Worm (Caenorhabditis elegans) whole organism, L4/young adult: ENCODE data around the gene gpr-1.
A peak's percentile ranks its signal among the peaks of the same experiment; 100 is the strongest.

Experiments
- W03F9.2 ChIP-seq: fragments of 150-350 bp; optimal IDR thresholded peaks from 2 replicates; lab custom pipeline; 2014; ENCODE audit warnings: missing biosample characterization, missing genetic modification characterization
- dao-5 ChIP-seq: sonication (generic microtip); optimal IDR thresholded peaks from 2 replicates; lab custom pipeline; 2016; ENCODE audit warnings: missing genotype, missing genetic modification characterization, moderate library complexity, missing compliant biosample characterization
- him-1 ChIP-seq: sonication (generic microtip); optimal IDR thresholded peaks from 2 replicates; lab custom pipeline; 2016; ENCODE audit warnings: missing genotype, missing genetic modification reagents, missing genetic modification characterization, missing compliant biosample characterization

Gene gpr-1

ce11 chrIII:8643639-8644038, 14.9 kb downstream of the gpr-1 start, which contains the start of gene twk-7:
twk-7 (minus strand) TSS chrIII:8643739.
- no peak for TF ChIP-seq him-1 (tag; lab: Kevin White, UChicago)
- no peak for TF ChIP-seq dao-5 (tag; lab: Kevin White, UChicago)
- no peak for TF ChIP-seq W03F9.2 (tag; lab: Kevin White, UChicago)

- no peak for TF ChIP-seq W03F9.2 (tag; lab: Kevin White, UChicago)
Measured at ce11 chrIII:8646021-8646420, 17.3 kb downstream of the gpr-1 start.

DNA sequence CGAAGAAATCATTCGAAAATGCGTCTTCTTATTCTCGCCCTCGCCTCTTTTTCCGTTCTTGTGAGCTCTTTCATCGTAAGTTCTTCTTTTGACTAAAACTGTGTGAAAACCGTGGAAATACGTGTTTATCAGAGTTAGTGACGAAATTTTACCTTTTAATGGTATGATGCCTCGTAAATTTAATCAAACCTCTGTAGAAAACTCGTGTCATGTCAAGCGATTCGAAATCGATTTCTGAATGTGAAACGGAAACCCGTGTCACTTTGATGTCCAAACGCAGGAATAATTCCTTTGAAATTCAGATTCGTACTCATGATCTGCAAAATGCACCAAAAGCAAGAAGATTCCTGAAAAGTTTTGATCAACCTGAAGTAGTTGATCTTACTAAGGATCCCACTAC, 19.9 kb downstream of the gpr-1 start, which contains the start of gene F22B7.3:
Gene F22B7.3 (plus strand): TSS at position 301 of the 400 bp plus-strand sequence.
- TF ChIP-seq W03F9.2 (tag; lab: Kevin White, UChicago) (no peak), him-1 (tag; lab: Kevin White, UChicago) (no peak), dao-5 (tag; lab: Kevin White, UChicago) (no peak)

DNA sequence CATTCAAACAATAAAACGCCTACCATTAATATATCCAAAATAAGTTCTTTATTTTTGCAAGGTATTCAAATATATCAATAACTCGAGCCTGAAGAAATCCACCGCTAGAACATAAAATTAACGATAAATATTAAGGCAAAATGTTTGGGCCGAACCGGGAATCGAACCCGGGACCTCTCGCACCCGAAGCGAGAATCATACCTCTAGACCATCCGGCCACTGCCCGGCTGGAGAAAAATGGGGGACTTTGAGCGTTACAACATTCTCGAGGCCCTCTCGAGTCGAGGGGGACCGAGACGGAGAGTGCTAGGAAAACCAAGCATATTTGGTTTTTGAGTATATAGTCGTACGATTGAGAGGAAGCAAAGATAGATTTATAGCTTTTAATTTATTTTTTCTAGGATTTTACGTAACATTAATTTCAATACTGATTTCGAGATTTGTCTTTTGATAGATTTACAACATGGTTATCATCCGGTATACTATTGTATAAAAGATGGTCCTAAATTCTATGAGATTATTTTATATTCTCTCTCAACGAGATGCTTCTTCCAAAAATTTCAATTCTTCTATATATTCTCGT, 21.6 kb downstream of the gpr-1 start, which contains the start of gene flp-23:
Gene flp-23 (plus strand): TSS at position 533 of the 583 bp plus-strand sequence.
- TF ChIP-seq dao-5 (tag; lab: Kevin White, UChicago) (no peak), him-1 (tag; lab: Kevin White, UChicago) (peak; percentile 59), W03F9.2 (tag; lab: Kevin White, UChicago) (no peak)

DNA sequence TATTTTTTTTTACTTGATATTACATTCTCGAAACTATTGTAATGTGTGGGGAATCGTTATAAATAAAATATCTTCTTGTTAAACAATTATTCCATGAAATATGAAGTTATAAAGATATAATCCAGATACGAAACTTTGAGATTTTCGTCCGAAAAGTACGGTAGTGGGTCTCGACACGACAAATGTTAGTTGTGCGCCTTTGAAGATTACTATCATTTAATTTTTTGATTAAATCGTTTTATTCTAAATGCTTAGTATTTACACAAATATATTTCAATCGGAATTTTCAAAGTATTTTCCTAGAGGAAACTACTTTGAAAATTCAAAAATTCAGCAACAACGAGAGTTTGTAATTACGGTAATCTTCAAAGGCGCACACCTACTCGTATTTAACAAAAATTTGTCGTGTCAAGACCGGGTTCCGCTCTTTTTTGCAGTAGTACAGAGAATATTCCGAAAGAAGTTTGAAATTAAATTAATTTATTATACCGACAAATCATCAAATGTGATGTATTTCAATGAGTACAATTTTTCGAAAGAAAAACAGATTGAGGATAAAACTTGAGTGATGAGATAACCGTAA, 23.5 kb downstream of the gpr-1 start:
- TF ChIP-seq W03F9.2 (tag; lab: Kevin White, UChicago) (no peak), him-1 (tag; lab: Kevin White, UChicago) (no peak), dao-5 (tag; lab: Kevin White, UChicago) (no peak)

DNA sequence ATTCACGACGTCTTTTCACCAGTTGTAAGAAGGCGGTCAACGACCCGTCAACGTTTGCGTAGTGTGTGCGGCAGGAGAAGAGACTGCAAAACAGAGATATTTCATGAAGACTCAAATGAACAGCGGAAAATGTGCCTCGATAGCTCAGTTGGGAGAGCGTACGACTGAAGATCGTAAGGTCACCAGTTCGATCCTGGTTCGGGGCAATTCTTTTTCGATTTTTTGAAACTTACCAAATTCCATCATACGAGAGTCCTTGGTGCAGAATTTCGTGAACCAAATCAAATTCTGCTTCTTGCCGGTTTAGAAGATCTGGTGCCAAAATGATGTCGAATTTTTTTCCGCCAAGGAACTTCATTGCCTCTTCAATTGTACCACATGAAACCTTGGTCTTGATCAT, 24.2 kb downstream of the gpr-1 start:
- TF ChIP-seq dao-5 (tag; lab: Kevin White, UChicago) (no peak), him-1 (tag; lab: Kevin White, UChicago) (no peak)

ce11 chrIII:8653457-8653856, 24.7 kb downstream of the gpr-1 start:
- TF ChIP-seq him-1 (tag; lab: Kevin White, UChicago) (no peak), dao-5 (tag; lab: Kevin White, UChicago) (no peak), W03F9.2 (tag; lab: Kevin White, UChicago) (no peak)

DNA sequence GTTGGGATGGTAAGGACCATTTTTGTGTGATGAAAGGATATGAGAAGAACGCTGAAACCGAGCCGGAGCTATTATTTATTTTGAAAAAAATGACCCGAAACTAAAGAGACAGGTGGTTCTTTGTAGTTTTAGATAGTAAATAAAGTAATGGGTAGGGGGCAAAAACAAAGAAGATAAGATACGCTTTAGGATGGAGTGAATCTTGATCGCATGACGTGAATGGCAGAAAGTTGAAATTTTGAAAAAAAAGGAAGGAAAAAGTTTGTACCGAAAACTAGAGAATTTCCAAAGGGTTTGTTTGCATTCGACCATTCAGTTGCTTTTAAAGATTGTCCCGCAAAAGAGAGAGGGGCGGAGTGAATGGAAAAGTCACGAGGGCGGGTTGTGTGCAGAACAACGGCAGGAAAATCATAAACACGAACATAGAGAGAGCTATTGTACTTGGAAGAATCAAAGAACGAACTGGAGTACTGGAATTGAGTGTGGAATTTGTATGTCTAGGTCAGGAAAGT, 25.2 kb downstream of the gpr-1 start, which contains the start of gene F22B7.9:
Gene F22B7.9 (minus strand): TSS at position 51 of the 512 bp plus-strand sequence.
- TF ChIP-seq him-1 (tag; lab: Kevin White, UChicago) (no peak), dao-5 (tag; lab: Kevin White, UChicago) (no peak), W03F9.2 (tag; lab: Kevin White, UChicago) (no peak)

- TF ChIP-seq dao-5 (tag; lab: Kevin White, UChicago) = no peak
- no peak for TF ChIP-seq W03F9.2 (tag; lab: Kevin White, UChicago)
- no peak for TF ChIP-seq him-1 (tag; lab: Kevin White, UChicago)
Measured at ce11 chrIII:8654400-8654980, 25.8 kb downstream of the gpr-1 start.

- TF ChIP-seq dao-5 (tag; lab: Kevin White, UChicago) = no peak
- TF ChIP-seq him-1 (tag; lab: Kevin White, UChicago) = no peak
- no peak for TF ChIP-seq W03F9.2 (tag; lab: Kevin White, UChicago)
Measured at ce11 chrIII:8655412-8655811, 26.7 kb downstream of the gpr-1 start.

- no peak for TF ChIP-seq him-1 (tag; lab: Kevin White, UChicago)
- TF ChIP-seq W03F9.2 (tag; lab: Kevin White, UChicago) = no peak
- TF ChIP-seq dao-5 (tag; lab: Kevin White, UChicago) = no peak
Measured at ce11 chrIII:8656055-8656454, 27.3 kb downstream of the gpr-1 start.

DNA sequence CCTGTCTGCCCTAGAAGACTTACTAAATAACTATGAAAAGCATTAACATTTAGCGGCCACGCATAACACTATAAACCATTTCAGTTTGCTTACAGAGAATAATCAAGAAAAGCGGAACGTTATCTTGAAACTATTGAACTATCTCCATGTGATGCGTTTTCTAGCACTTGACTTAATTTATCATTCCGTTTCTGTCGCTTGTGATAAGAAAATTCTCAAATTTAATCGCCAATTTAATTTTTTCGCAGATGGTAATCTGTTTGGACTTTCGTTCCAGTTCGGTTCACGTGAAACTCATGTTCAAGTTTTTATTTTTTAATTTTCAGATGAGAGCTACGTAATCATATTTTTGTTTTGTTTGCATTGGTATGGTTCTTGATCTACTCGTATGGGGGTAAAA, 28.2 kb downstream of the gpr-1 start:
- no peak for TF ChIP-seq dao-5 (tag; lab: Kevin White, UChicago)

DNA sequence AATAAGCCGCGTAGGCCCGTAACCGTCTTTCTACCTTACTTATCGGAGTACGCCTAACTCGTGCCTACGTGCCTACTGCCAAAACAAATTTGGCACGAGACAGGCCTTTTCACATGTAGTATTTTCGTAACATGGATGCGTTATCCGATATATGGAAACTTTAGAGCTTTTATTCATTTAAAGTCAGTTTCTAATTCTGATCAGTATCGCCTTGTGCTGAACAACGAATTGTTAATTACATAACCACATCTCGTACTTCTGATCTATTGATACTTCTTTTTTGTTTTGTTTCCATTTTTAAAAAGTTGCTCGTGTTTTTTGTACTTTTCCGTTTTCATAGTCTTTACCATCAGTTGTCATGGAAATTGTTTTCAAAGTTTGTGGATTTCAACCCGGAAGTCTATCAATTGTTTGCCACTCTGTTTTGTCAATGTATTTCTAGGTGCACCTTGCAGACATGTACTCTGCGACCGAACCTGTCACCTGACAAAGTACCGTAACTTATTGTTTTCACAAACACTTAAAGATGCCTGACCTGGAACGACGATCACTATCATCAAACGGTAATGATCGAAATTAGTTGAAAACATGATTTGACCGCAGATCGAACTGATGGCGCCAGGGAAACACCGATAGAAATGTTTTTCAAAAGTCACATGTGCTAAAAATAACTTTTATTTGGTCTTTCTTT, 29.1 kb downstream of the gpr-1 start:
- no peak for TF ChIP-seq W03F9.2 (tag; lab: Kevin White, UChicago)
